Worm (Caenorhabditis elegans): Measurements from ENCODE around the gene acs-9.

DNA sequence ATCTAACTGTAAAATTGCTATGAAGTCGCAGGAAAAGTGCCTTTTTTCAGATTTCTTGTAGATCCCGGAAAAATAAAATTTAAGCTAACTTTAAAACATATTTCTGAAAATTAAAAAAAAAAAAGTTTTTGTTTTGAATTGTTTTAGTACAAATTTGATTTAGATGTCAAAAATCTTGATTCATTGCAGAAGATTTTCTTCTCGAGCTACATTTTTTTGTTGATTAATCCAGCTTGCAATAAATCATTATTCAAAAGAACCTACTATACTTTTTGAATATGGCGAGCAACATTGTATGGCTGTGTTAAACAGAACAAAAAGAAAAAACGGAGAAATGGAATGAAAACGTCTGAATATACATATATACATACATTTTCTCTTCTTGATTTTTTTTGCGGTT lies 14.7 kb downstream of the acs-9 start:
- no peak for TF ChIP-seq lin-11 (tag; optimal IDR thresholded peaks at IDR 0.05)
- TF ChIP-seq tbx-7 (tag; optimal IDR thresholded peaks at IDR 0.05): no peak
- TF ChIP-seq ceh-31 (tag; optimal IDR thresholded peaks at IDR 0.05): no peak
- no peak for TF ChIP-seq nfya-1 (tag; optimal IDR thresholded peaks at IDR 0.05)
- no peak for TF ChIP-seq pax-1 (tag; optimal IDR thresholded peaks at IDR 0.05)
